Worm (Caenorhabditis elegans): ENCODE measurements around the gene hsp-75.

hsp-75 gene

DNA sequence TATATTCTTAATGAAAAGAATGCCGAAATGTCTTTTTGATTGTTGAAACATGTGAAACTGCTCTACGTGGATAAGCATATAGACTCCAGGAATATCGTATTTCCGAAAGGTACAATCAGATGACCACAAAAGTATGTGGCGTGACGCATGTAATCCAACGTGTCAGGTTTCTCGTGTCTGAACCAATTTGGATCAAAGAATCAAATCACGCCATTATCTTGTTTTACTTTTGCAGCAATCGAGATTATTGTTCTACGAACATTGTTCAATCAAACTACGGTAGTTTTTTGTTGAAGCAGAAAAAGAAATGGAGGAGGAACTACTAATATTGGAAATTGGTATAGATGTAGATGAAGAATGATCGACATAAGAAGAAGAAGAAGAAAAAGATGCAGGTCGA, 47.2 kb upstream of the hsp-75 start (continued):
- TF ChIP-seq efl-1 (optimal IDR thresholded peaks at IDR 0.05), result no peak
- peak in 1 of 2 experiments; percentile 72 for TF ChIP-seq efl-1 (GFP tag; optimal IDR thresholded peaks at IDR 0.05 in 1 of 2)
- TF ChIP-seq nhr-19 (GFP tag; conservative IDR thresholded peaks at IDR 0.05), result 0 out of 2 replicates have a peak, but pooled peaks have one; percentile 28
- no peak for TF ChIP-seq nhr-12 (tag; optimal IDR thresholded peaks at IDR 0.05)
- TF ChIP-seq nhr-85 (tag), result peak; percentile 82
- TF ChIP-seq irx-1 (tag; optimal IDR thresholded peaks at IDR 0.05), result no peak
- no peak for TF ChIP-seq fos-1 (tag; optimal IDR thresholded peaks at IDR 0.05)
- TF ChIP-seq F16B12.6 (tag; optimal IDR thresholded peaks at IDR 0.05), result no peak
- no peak for TF ChIP-seq aha-1 (tag; optimal IDR thresholded peaks at IDR 0.05)
- no peak for TF ChIP-seq ceh-8 (GFP tag; optimal IDR thresholded peaks at IDR 0.05)
- TF ChIP-seq alr-1 (tag; optimal IDR thresholded peaks at IDR 0.05; ENCODE audit: borderline replicate concordance), result no peak
- no peak for TF ChIP-seq unc-62 (GFP tag; optimal IDR thresholded peaks at IDR 0.05)
- TF ChIP-seq nhr-76 (tag; optimal IDR thresholded peaks at IDR 0.05), result no peak
- no peak for TF ChIP-seq snpc-4 (tag; optimal IDR thresholded peaks at IDR 0.05)
- TF ChIP-seq egl-27 (tag; optimal IDR thresholded peaks at IDR 0.05), result no peak
- no peak for TF ChIP-seq unc-86 (tag; optimal IDR thresholded peaks at IDR 0.05)
- TF ChIP-seq elt-2 (tag; optimal IDR thresholded peaks at IDR 0.05), result no peak
- no peak for TF ChIP-seq lsy-2 (tag; optimal IDR thresholded peaks at IDR 0.05)
- no peak for TF ChIP-seq dpl-1 (GFP tag; optimal IDR thresholded peaks at IDR 0.05)
- TF ChIP-seq fkh-4 (tag; optimal IDR thresholded peaks at IDR 0.05; ENCODE audit: borderline replicate concordance), result no peak
- peak; percentile 55 for TF ChIP-seq lin-14 (GFP tag; optimal IDR thresholded peaks at IDR 0.05)
- TF ChIP-seq mdl-1 (tag; optimal IDR thresholded peaks at IDR 0.05), result no peak
- peak; percentile 46 for TF ChIP-seq nhr-90 (tag; optimal IDR thresholded peaks at IDR 0.05; ENCODE audit: poor library complexity)
- no peak for TF ChIP-seq ztf-11 (tag; optimal IDR thresholded peaks at IDR 0.05)
- no peak for TF ChIP-seq nhr-237 (tag; optimal IDR thresholded peaks at IDR 0.05)
- peak; percentile 34 for TF ChIP-seq snu-23 (GFP tag; optimal IDR thresholded peaks at IDR 0.05)
- TF ChIP-seq skn-1 (tag; optimal IDR thresholded peaks at IDR 0.05), result no peak
- TF ChIP-seq mab-9 (GFP tag; IDR thresholded peaks at IDR 0.05), result no peak
- no peak for TF ChIP-seq pag-3 (tag; optimal IDR thresholded peaks at IDR 0.05; ENCODE audit: borderline replicate concordance, insufficient read depth)
- no peak for TF ChIP-seq dsc-1 (tag; optimal IDR thresholded peaks at IDR 0.05)
- peak in 1 of 6 experiments; percentile 67 for TF ChIP-seq elt-3 (tag; optimal IDR thresholded peaks at IDR 0.05)
- TF ChIP-seq fkh-8 (tag; optimal IDR thresholded peaks at IDR 0.05), result no peak
- 0 out of 2 replicates have a peak, but pooled peaks have one; percentile 28 for TF ChIP-seq grh-1 (GFP tag; IDR thresholded peaks at IDR 0.05)
- TF ChIP-seq ama-1 (optimal IDR thresholded peaks at IDR 0.05), result no peak
- no peak for TF ChIP-seq sup-37 (GFP tag; optimal IDR thresholded peaks at IDR 0.05)
- TF ChIP-seq hpl-2 (GFP tag; optimal IDR thresholded peaks at IDR 0.05), result no peak
- no peak for TF ChIP-seq C34B4.2 (tag; optimal IDR thresholded peaks at IDR 0.05)
- TF ChIP-seq zag-1 (tag; optimal IDR thresholded peaks at IDR 0.05), result no peak
- TF ChIP-seq blmp-1 (tag; optimal IDR thresholded peaks at IDR 0.05), result peak; percentile 56
- no peak for TF ChIP-seq egl-13 (tag; optimal IDR thresholded peaks at IDR 0.05)
- TF ChIP-seq nhr-47 (tag; optimal IDR thresholded peaks at IDR 0.05), result peak; percentile 12
- TF ChIP-seq aly-2 (tag; optimal IDR thresholded peaks at IDR 0.05), result no peak
- no peak for TF ChIP-seq tlp-1 (tag; optimal IDR thresholded peaks at IDR 0.05)
- TF ChIP-seq mef-2 (tag; optimal IDR thresholded peaks at IDR 0.05), result no peak
- TF ChIP-seq fkh-10 (GFP tag; optimal IDR thresholded peaks at IDR 0.05), result no peak
- TF ChIP-seq C04F5.9 (tag; optimal IDR thresholded peaks at IDR 0.05), result no peak

Data from whole organism, L1 larva.